Worm (Caenorhabditis elegans): ENCODE results near the gene R10D12.8.

The R10D12.8 gene

DNA sequence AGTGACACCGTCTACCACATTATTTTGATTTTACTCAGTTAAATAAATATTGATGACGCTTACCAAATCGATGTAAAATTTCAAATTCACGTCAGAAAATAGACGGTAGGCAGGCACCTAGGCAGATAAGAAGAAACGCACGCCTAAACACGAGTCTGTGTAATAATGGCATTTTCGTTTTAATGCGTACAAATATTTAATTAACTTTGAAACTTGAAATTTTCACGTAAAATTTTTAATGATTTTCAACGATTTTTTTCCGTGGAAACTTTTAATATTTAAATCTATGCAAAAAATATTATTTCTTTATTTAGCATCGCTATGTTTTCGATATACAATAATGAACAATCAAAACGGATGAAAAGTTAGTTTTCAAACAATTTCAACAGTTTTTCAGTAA, 21.9 kb downstream of the R10D12.8 start, which contains the start of gene C06B3.16:
C06B3.16 (plus strand) TSS at position 301 of the 400 bp plus-strand sequence.
- TF ChIP-seq ceh-48 (tag; optimal IDR thresholded peaks at IDR 0.05) (no peak), pag-3 (tag; optimal IDR thresholded peaks at IDR 0.05; ENCODE audit: borderline replicate concordance) (no peak), C08G9.2 (tag; optimal IDR thresholded peaks at IDR 0.05) (no peak), pha-4 (tag; optimal IDR thresholded peaks at IDR 0.05) (no peak), tbx-7 (tag; optimal IDR thresholded peaks at IDR 0.05) (no peak), fkh-6 (tag; optimal IDR thresholded peaks at IDR 0.05) (no peak), dmd-4 (tag; optimal IDR thresholded peaks at IDR 0.05; ENCODE audit: borderline replicate concordance) (no peak), T23F11.4 (GFP tag; optimal IDR thresholded peaks at IDR 0.05) (no peak), zip-5 (tag; optimal IDR thresholded peaks at IDR 0.05) (no peak), ref-2 (tag; optimal IDR thresholded peaks at IDR 0.05) (no peak), ama-1 (optimal IDR thresholded peaks at IDR 0.05) (no peak), nfya-1 (tag; optimal IDR thresholded peaks at IDR 0.05) (no peak), elt-4 (tag; optimal IDR thresholded peaks at IDR 0.05) (no peak), hlh-30 (tag; optimal IDR thresholded peaks at IDR 0.05; ENCODE audit: insufficient read depth) (no peak), tbx-2 (tag; optimal IDR thresholded peaks at IDR 0.05) (no peak), pros-1 (tag; optimal IDR thresholded peaks at IDR 0.05) (no peak)

ce11 chrV:13929503-13929902, 23.6 kb downstream of the R10D12.8 start, which contains the start of gene srxa-13:
srxa-13 (plus strand) TSS chrV:13929803.
- TF ChIP-seq nhr-11 (tag; optimal IDR thresholded peaks at IDR 0.05) (no peak), eyg-1 (tag; optimal IDR thresholded peaks at IDR 0.05) (no peak), ref-2 (tag; optimal IDR thresholded peaks at IDR 0.05) (no peak), elt-2 (tag; optimal IDR thresholded peaks at IDR 0.05) (no peak), C38D4.7 (GFP tag; optimal IDR thresholded peaks at IDR 0.05) (no peak)

DNA sequence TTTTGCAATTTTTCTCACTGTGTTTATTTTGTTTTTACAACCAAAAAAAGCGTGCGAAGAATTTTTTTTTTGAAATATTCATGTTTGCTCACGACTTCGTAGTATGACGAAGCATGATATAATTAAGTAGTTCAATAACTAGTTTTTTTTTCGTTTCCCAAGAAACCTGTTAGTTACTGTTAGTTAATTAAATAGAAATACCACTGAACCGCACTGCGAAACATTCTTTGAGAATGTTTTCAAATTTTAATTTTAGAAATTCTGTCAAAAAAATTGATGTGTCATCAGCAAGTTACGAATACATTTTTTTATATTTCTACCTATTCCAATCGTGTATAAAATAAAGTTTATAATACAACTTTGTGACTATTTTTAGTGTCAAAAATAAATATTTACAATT, 26.7 kb downstream of the R10D12.8 start, which contains the start of gene srxa-12:
srxa-12 (plus strand) TSS at position 301 of the 400 bp plus-strand sequence.
- TF ChIP-seq hlh-13 (GFP tag; optimal IDR thresholded peaks at IDR 0.05) (no peak), tbx-7 (tag; optimal IDR thresholded peaks at IDR 0.05) (no peak), ceh-31 (tag; optimal IDR thresholded peaks at IDR 0.05) (no peak), lin-11 (tag; optimal IDR thresholded peaks at IDR 0.05) (no peak)

DNA sequence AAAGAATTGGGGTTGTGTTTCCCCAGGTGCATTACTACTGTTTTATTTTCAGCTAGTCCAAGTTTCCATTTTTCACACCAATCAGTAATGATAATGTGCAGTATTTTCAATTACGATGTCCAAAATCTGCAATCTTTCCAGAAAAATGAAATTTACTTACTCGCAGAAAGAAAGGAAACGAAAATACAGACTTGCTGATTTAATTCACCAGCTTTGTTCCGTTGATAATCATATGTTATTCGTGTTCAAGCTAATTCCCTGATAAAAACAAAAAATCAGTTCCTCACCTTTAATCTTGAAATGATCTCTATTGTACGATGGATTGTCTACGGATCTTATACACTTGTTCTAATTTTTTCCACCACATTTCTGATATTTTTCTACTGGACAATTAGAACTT, 29.2 kb downstream of the R10D12.8 start, which contains the start of gene srxa-11:
srxa-11 (plus strand) TSS at position 301 of the 400 bp plus-strand sequence.
- TF ChIP-seq ceh-9 (tag; optimal IDR thresholded peaks at IDR 0.05): no peak
- no peak for TF ChIP-seq odd-2 (tag; optimal IDR thresholded peaks at IDR 0.05)

DNA sequence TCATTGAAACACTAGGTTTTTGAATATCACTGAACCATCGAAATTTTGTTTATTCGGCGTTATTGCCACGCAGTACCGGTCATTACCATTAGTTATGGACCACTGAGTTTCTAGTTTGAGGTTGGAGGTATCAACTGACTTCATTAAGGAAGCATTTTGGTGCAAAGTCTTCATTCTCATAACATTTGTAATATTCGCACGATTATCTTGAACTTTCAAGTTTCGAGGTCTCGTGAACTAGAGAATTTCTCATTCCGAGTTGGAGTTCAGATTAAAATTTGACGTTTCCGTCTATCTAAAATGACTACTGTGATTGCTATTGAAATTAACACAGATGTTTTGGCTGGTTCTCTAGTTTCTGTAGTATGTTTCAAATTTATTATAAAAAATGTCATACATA, 32.4 kb downstream of the R10D12.8 start, which contains the start of gene srx-42:
srx-42 (plus strand) TSS at position 301 of the 400 bp plus-strand sequence.
- TF ChIP-seq pqm-1 (tag; optimal IDR thresholded peaks at IDR 0.05): no peak
- TF ChIP-seq hlh-6 (tag; optimal IDR thresholded peaks at IDR 0.05): no peak
- TF ChIP-seq ztf-16 (tag; optimal IDR thresholded peaks at IDR 0.05): no peak

- no peak for TF ChIP-seq che-1 (tag; optimal IDR thresholded peaks at IDR 0.05)
- TF ChIP-seq ztf-16 (tag; optimal IDR thresholded peaks at IDR 0.05): no peak
- TF ChIP-seq nfya-1 (tag; optimal IDR thresholded peaks at IDR 0.05): no peak
- TF ChIP-seq unc-55 (GFP tag; optimal IDR thresholded peaks at IDR 0.05): no peak
- TF ChIP-seq ahr-1 (tag; optimal IDR thresholded peaks at IDR 0.05): no peak
- TF ChIP-seq rnt-1 (tag; optimal IDR thresholded peaks at IDR 0.05): no peak
- TF ChIP-seq fax-1 (tag; optimal IDR thresholded peaks at IDR 0.05): no peak
- TF ChIP-seq unc-42 (tag; optimal IDR thresholded peaks at IDR 0.05): no peak
Observed at ce11 chrV:13918341-13918740, 34.8 kb downstream of the R10D12.8 start, which contains the start of gene str-250. str-250 (plus strand) TSS chrV:13918641.
